Fruit fly (Drosophila melanogaster) whole organism, embryonic: Measurements from ENCODE around the gene CG14006.

Experiments used
- Ada2b ChIP-seq: fragments of 200-800 bp; sonication (Bioruptor generic); IDR thresholded peaks from 2 replicates; pipeline ENCODE4 v1.3.6; 2022; ENCODE audit warnings: missing biosample characterization, missing genetic modification characterization
- Atf-2 ChIP-seq: fragments of 200-800 bp; sonication (Bioruptor generic); optimal IDR thresholded peaks from 2 replicates; lab custom pipeline; 2016; ENCODE audit warnings: missing biosample characterization, missing genetic modification characterization
- CG10462 ChIP-seq: fragments of 200-800 bp; sonication (Bioruptor generic); optimal IDR thresholded peaks from 2 replicates; lab custom pipeline; 2016; ENCODE audit warnings: missing biosample characterization, missing genetic modification characterization
- CG13123 ChIP-seq: fragments of 200-800 bp; sonication (Bioruptor generic); optimal IDR thresholded peaks from 2 replicates; lab custom pipeline; 2016; ENCODE audit warnings: missing biosample characterization, missing genetic modification characterization
- CG14014 ChIP-seq: fragments of 200-800 bp; sonication (Bioruptor generic); IDR thresholded peaks from 2 replicates; pipeline ENCODE4 v1.3.6; 2022; ENCODE audit warnings: missing biosample characterization, missing genetic modification characterization
- CG15479 ChIP-seq: fragments of 200-800 bp; sonication (Bioruptor generic); optimal IDR thresholded peaks from 3 replicates; lab custom pipeline; 2019; ENCODE audit warnings: missing biosample characterization, mild to moderate bottlenecking, missing genetic modification characterization, moderate library complexity
- CG16813 ChIP-seq: fragments of 200-800 bp; sonication (Bioruptor generic); IDR thresholded peaks from 3 replicates; pipeline ENCODE4 v1.3.6; 2022; ENCODE audit warnings: missing biosample characterization, missing genetic modification characterization; ENCODE audit not compliant: partially characterized antibody
- CG17361 ChIP-seq: fragments of 200-800 bp; sonication (Bioruptor generic); IDR thresholded peaks from 3 replicates; pipeline ENCODE4 v1.3.6; 2022; ENCODE audit warnings: missing biosample characterization, missing genetic modification characterization
- CG2120 ChIP-seq: fragments of 200-800 bp; sonication (Bioruptor generic); optimal IDR thresholded peaks from 3 replicates; lab custom pipeline; 2016; ENCODE audit warnings: missing biosample characterization, missing genetic modification characterization
- CG2199 ChIP-seq: fragments of 200-800 bp; sonication (Bioruptor generic); IDR thresholded peaks from 3 replicates; pipeline ENCODE4 v1.3.6; 2022; ENCODE audit warnings: missing biosample characterization, missing genetic modification characterization
- CG31441 ChIP-seq: fragments of 200-800 bp; sonication (Bioruptor generic); IDR thresholded peaks from 2 replicates; pipeline ENCODE4 v1.3.6; 2022; ENCODE audit warnings: missing biosample characterization, missing genetic modification characterization
- CG3163 ChIP-seq: fragments of 200-800 bp; sonication (Bioruptor generic); optimal IDR thresholded peaks from 3 replicates; lab custom pipeline; 2016; ENCODE audit warnings: missing biosample characterization, missing genetic modification characterization
- CG3281 ChIP-seq: fragments of 200-800 bp; sonication (Bioruptor generic); optimal IDR thresholded peaks from 3 replicates; lab custom pipeline; 2017; ENCODE audit warnings: missing biosample characterization, mild to moderate bottlenecking, missing genetic modification characterization
- CG34224 ChIP-seq: fragments of 200-800 bp; sonication (Bioruptor generic); IDR thresholded peaks from 3 replicates; pipeline ENCODE4 v1.3.6; 2022; ENCODE audit warnings: missing biosample characterization, missing genetic modification characterization; ENCODE audit not compliant: partially characterized antibody
- CG7786 ChIP-seq: fragments of 200-800 bp; sonication (Bioruptor generic); optimal IDR thresholded peaks from 2 replicates; lab custom pipeline; 2016; ENCODE audit warnings: missing biosample characterization, missing genetic modification characterization
- CG7839 ChIP-seq: fragments of 200-800 bp; sonication (Bioruptor generic); optimal IDR thresholded peaks from 3 replicates; lab custom pipeline; 2018; ENCODE audit warnings: missing biosample characterization, mild to moderate bottlenecking, missing genetic modification characterization, moderate library complexity
- CG8478 ChIP-seq: fragments of >200 bp; optimal IDR thresholded peaks from 2 replicates; lab custom pipeline; 2018
- CHES-1-like ChIP-seq: fragments of 200-800 bp; sonication (Bioruptor generic); optimal IDR thresholded peaks from 2 replicates; lab custom pipeline; 2016; ENCODE audit warnings: missing biosample characterization, missing genetic modification characterization
- D19B ChIP-seq: fragments of 200-800 bp; sonication (Bioruptor generic); optimal IDR thresholded peaks from 2 replicates; lab custom pipeline; 2017; ENCODE audit warnings: missing biosample characterization, mild to moderate bottlenecking, missing genetic modification characterization
- Dad ChIP-seq: fragments of 200-800 bp; sonication (Bioruptor generic); optimal IDR thresholded peaks from 3 replicates; lab custom pipeline; 2016; ENCODE audit warnings: missing biosample characterization, missing genetic modification characterization
- Fer3 ChIP-seq: fragments of 200-800 bp; sonication (Bioruptor generic); optimal IDR thresholded peaks from 2 replicates; lab custom pipeline; 2018; ENCODE audit warnings: missing biosample characterization, mild to moderate bottlenecking, missing genetic modification characterization, moderate library complexity
- HLHmδ ChIP-seq: fragments of 200-800 bp; sonication (Bioruptor generic); optimal IDR thresholded peaks from 2 replicates; lab custom pipeline; 2018; ENCODE audit warnings: missing biosample characterization, mild to moderate bottlenecking, missing genetic modification characterization, moderate library complexity
- Hr51 ChIP-seq, 2 experiments: fragments of 200-800 bp; sonication (Bioruptor generic); optimal IDR thresholded peaks; 2 replicates in 1 of 2; 3 replicates in 1 of 2; lab custom pipeline; 2016 to 2018; ENCODE audit warnings: missing biosample characterization in 2 of 2, missing genetic modification characterization in 2 of 2, mild to moderate bottlenecking in 1 of 2, moderate library complexity in 1 of 2
- Med ChIP-seq: fragments of 200-800 bp; sonication (Bioruptor generic); peaks from one replicate; lab custom pipeline; 2016; ENCODE audit warnings: missing biosample characterization, missing genetic modification characterization, mild to moderate bottlenecking, inconsistent platforms, moderate library complexity
- Pdp1 ChIP-seq, 2 experiments: fragments of 200-800 bp; sonication (Bioruptor generic); optimal IDR thresholded peaks; 3 replicates each; lab custom pipeline; 2016; ENCODE audit warnings: missing biosample characterization in 2 of 2, missing genetic modification characterization in 2 of 2, mild to moderate bottlenecking in 1 of 2, moderate library complexity in 1 of 2
- Stat92E ChIP-seq, 3 experiments: fragments of >200 bp in 2 of 3; fragments of 200-800 bp in 1 of 3; sonication (Bioruptor generic) in 1 of 3; optimal IDR thresholded peaks; 2 replicates each; lab custom pipeline; 2017 to 2019; ENCODE audit warnings: missing biosample characterization in 3 of 3, missing genetic modification characterization in 3 of 3, mild to moderate bottlenecking in 1 of 3, moderate library complexity in 1 of 3
- Usf ChIP-seq: fragments of 200-800 bp; sonication (Bioruptor generic); optimal IDR thresholded peaks from 2 replicates; lab custom pipeline; 2017; ENCODE audit warnings: missing genotype, missing biosample characterization, missing genetic modification characterization
- Xbp1 ChIP-seq: fragments of 200-800 bp; sonication (Bioruptor generic); optimal IDR thresholded peaks from 3 replicates; lab custom pipeline; 2016; ENCODE audit warnings: missing biosample characterization, mild to moderate bottlenecking, missing genetic modification characterization
- bbx ChIP-seq: fragments of 200-800 bp; sonication (Bioruptor generic); IDR thresholded peaks from 2 replicates; pipeline ENCODE4 v1.3.6; 2022; ENCODE audit warnings: missing biosample characterization, missing genetic modification characterization; ENCODE audit not compliant: partially characterized antibody
- bigmax ChIP-seq: fragments of 200-800 bp; sonication (Bioruptor generic); optimal IDR thresholded peaks from 2 replicates; lab custom pipeline; 2018; ENCODE audit warnings: missing biosample characterization, mild to moderate bottlenecking, missing genetic modification characterization
- corto ChIP-seq: fragments of 200-800 bp; sonication (Bioruptor generic); optimal IDR thresholded peaks from 2 replicates; lab custom pipeline; 2016; ENCODE audit warnings: missing biosample characterization, mild to moderate bottlenecking, missing genetic modification characterization, moderate library complexity
- croc ChIP-seq: fragments of 200-800 bp; sonication (Bioruptor generic); conservative IDR thresholded peaks from 3 replicates; pipeline ENCODE4 v1.3.6; 2022; ENCODE audit warnings: missing biosample characterization, missing genetic modification characterization
- cwo ChIP-seq: fragments of 200-800 bp; sonication (Bioruptor generic); optimal IDR thresholded peaks from 3 replicates; lab custom pipeline; 2017; ENCODE audit warnings: missing biosample characterization, missing genetic modification characterization, mild to moderate bottlenecking, moderate library complexity, missing genetic modification reagents
- dysf ChIP-seq: fragments of 200-800 bp; sonication (Bioruptor generic); IDR thresholded peaks from 3 replicates; pipeline ENCODE4 v1.3.6; 2022; ENCODE audit warnings: missing biosample characterization, missing genetic modification characterization
- en ChIP-seq: fragments of 200-800 bp; sonication (Bioruptor generic); optimal IDR thresholded peaks from 2 replicates; lab custom pipeline; 2016; ENCODE audit warnings: missing biosample characterization, missing genetic modification characterization
- gem ChIP-seq: fragments of 200-800 bp; sonication (Bioruptor generic); optimal IDR thresholded peaks from 2 replicates; lab custom pipeline; 2019; ENCODE audit warnings: missing biosample characterization, mild to moderate bottlenecking, missing genetic modification characterization, moderate library complexity
- grau ChIP-seq: fragments of 200-800 bp; optimal IDR thresholded peaks from 3 replicates; lab custom pipeline; 2019; ENCODE audit warnings: missing biosample characterization, mild to moderate bottlenecking, missing genetic modification characterization, moderate library complexity
- inv ChIP-seq: fragments of 200-800 bp; sonication (Bioruptor generic); IDR thresholded peaks from 2 replicates; pipeline ENCODE4 v1.3.6; 2022; ENCODE audit warnings: missing biosample characterization, missing genetic modification characterization; ENCODE audit not compliant: partially characterized antibody
- ken ChIP-seq: fragments of 200-800 bp; sonication (Bioruptor generic); IDR thresholded peaks from 3 replicates; pipeline ENCODE4 v1.3.6; 2022; ENCODE audit warnings: missing biosample characterization, missing genetic modification characterization
- mld ChIP-seq: fragments of 200-800 bp; sonication (Bioruptor generic); IDR thresholded peaks from 3 replicates; pipeline ENCODE4 v1.3.6; 2022; ENCODE audit warnings: missing biosample characterization, missing genetic modification characterization; ENCODE audit not compliant: partially characterized antibody
- pita ChIP-seq: fragments of 200-800 bp; sonication (Bioruptor generic); optimal IDR thresholded peaks from 2 replicates; lab custom pipeline; 2017; ENCODE audit warnings: missing biosample characterization, mild to moderate bottlenecking, missing genetic modification characterization
- slbo ChIP-seq: fragments of 200-800 bp; sonication (Bioruptor generic); IDR thresholded peaks from 2 replicates; pipeline ENCODE4 v1.3.6; 2022; ENCODE audit warnings: missing biosample characterization, missing genetic modification characterization
- sob ChIP-seq: fragments of 200-800 bp; sonication (Bioruptor generic); IDR thresholded peaks from 2 replicates; pipeline ENCODE4 v1.3.6; 2022; ENCODE audit warnings: missing biosample characterization, missing genetic modification characterization
- ssp ChIP-seq: fragments of 200-800 bp; sonication (Bioruptor generic); IDR thresholded peaks from 2 replicates; pipeline ENCODE4 v1.3.6; 2022; ENCODE audit warnings: missing biosample characterization, missing genetic modification characterization
- tap ChIP-seq: fragments of 200-800 bp; optimal IDR thresholded peaks from 3 replicates; lab custom pipeline; 2019; ENCODE audit warnings: missing biosample characterization, mild to moderate bottlenecking, missing genetic modification characterization, moderate library complexity
- trh ChIP-seq: fragments of 200-800 bp; sonication (Bioruptor generic); optimal IDR thresholded peaks from 2 replicates; lab custom pipeline; 2016; ENCODE audit warnings: missing biosample characterization, missing genetic modification characterization
- unc-4 ChIP-seq: fragments of 200-800 bp; sonication (Bioruptor generic); IDR thresholded peaks from 2 replicates; pipeline ENCODE4 v1.3.6; 2022; ENCODE audit warnings: missing biosample characterization, missing genetic modification characterization; ENCODE audit not compliant: partially characterized antibody
- unpg ChIP-seq: fragments of 200-800 bp; sonication (Bioruptor generic); optimal IDR thresholded peaks from 3 replicates; lab custom pipeline; 2018; ENCODE audit warnings: missing biosample characterization, mild to moderate bottlenecking, missing genetic modification characterization, moderate library complexity
- usp ChIP-seq: fragments of >200 bp; optimal IDR thresholded peaks from 2 replicates; lab custom pipeline; 2017; ENCODE audit warnings: missing biosample characterization, missing genetic modification characterization
- zfh2 ChIP-seq: fragments of 200-800 bp; sonication (Bioruptor generic); optimal IDR thresholded peaks from 2 replicates; lab custom pipeline; 2016; ENCODE audit warnings: missing biosample characterization, missing genetic modification characterization

Gene CG14006

DNA sequence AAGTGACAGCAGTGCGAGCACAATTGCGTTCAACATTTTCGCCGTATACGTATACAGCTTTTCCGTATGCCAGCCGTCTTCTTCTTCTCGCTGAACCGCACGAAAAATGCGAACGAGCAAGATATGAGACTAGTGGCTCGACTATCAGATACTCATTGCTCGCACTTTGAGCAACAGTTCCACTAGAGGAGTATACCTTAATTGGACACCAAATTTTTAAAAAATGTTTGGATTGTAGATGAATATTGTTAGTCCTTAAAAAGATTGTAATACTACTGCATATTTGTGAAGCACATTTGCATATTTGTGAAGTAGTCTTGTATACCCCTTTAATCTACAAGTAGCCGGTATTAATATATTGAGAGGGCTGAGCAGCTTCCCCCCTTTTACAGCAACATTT, 49.5 kb upstream of the CG14006 start (continued):
- no peak for TF ChIP-seq CG3163 (GFP tag; lab: Kevin White, UChicago)
- TF ChIP-seq Usf (GFP tag; lab: Kevin White, UChicago): no peak
- peak; percentile 5 for TF ChIP-seq CG7786 (GFP tag; lab: Kevin White, UChicago)
- TF ChIP-seq grau (tag; lab: Kevin White, UChicago): peak; percentile 40
- no peak for TF ChIP-seq HLHmδ (GFP tag; lab: Kevin White, UChicago)
- TF ChIP-seq inv: peak; percentile 33; the same call in 1 of the 2 replicates
- TF ChIP-seq slbo (GFP tag; lab: Robert Waterston, UW): peak; percentile 50
- TF ChIP-seq CG31441: no peak
- TF ChIP-seq Fer3 (tag; lab: Kevin White, UChicago): peak; percentile 17
- no peak for TF ChIP-seq Ada2b (GFP tag; lab: Robert Waterston, UW)
- TF ChIP-seq CG15479: no peak
- peak; percentile 40 for TF ChIP-seq CG2120 (GFP tag; lab: Kevin White, UChicago)
- no peak for TF ChIP-seq pita (GFP tag; lab: Kevin White, UChicago)
- no peak for TF ChIP-seq CHES-1-like (GFP tag; lab: Kevin White, UChicago)
- peak; percentile 49; the same call in 2 of the 3 replicates for TF ChIP-seq mld (GFP tag; lab: Robert Waterston, UW)
- no peak for TF ChIP-seq Stat92E (GFP tag; optimal IDR thresholded peaks at IDR 0.05; lab: Kevin White, UChicago)
- TF ChIP-seq CG2199 (GFP tag; lab: Robert Waterston, UW): no peak
- TF ChIP-seq bigmax: no peak
- no peak for TF ChIP-seq tap (tag; lab: Kevin White, UChicago)
- TF ChIP-seq unc-4: no peak
- TF ChIP-seq unpg (GFP tag; lab: Kevin White, UChicago): peak; percentile 11
- TF ChIP-seq usp (GFP tag; lab: Kevin White, UChicago): no peak
- TF ChIP-seq en: no peak
- TF ChIP-seq CG7839 (tag; lab: Kevin White, UChicago): peak; percentile 50
- TF ChIP-seq Hr51 (GFP tag; optimal IDR thresholded peaks at IDR 0.05; lab: Kevin White, UChicago): peak in 1 of 2 experiments; percentile 11
- TF ChIP-seq CG8478 (lab: Kevin White, UChicago): no peak
- TF ChIP-seq Atf-2 (GFP tag; lab: Kevin White, UChicago): no peak
- no peak for TF ChIP-seq Dad
- no peak for TF ChIP-seq corto (GFP tag; lab: Kevin White, UChicago)
- TF ChIP-seq trh (GFP tag; lab: Kevin White, UChicago): no peak
- TF ChIP-seq sob (GFP tag; lab: Robert Waterston, UW): 0 out of 2 replicates have a peak, but pooled peaks have one; percentile 20
- peak; percentile 41 for TF ChIP-seq gem (tag; lab: Kevin White, UChicago)
- peak; percentile 89 for TF ChIP-seq D19B
- TF ChIP-seq CG17361: 0 out of 3 replicates have a peak, but pooled peaks have one; percentile 25
- no peak for TF ChIP-seq Xbp1 (GFP tag; lab: Kevin White, UChicago)
- peak; percentile 5 for TF ChIP-seq CG3281 (GFP tag; lab: Kevin White, UChicago)
- no peak for TF ChIP-seq croc (GFP tag; lab: Robert Waterston, UW)
- TF ChIP-seq Med (GFP tag; lab: Kevin White, UChicago): peak; percentile 78
- peak; percentile 66 for TF ChIP-seq dysf
- TF ChIP-seq CG16813 (GFP tag; lab: Robert Waterston, UW): peak; percentile 60
- TF ChIP-seq cwo (GFP tag; lab: Kevin White, UChicago): peak; percentile 3
- no peak for TF ChIP-seq ssp (GFP tag; lab: Robert Waterston, UW)
- peak; percentile 17 for TF ChIP-seq zfh2
- TF ChIP-seq CG10462 (GFP tag; lab: Kevin White, UChicago): no peak
- no peak for TF ChIP-seq ken
- TF ChIP-seq CG14014: 0 out of 2 replicates have a peak, but pooled peaks have one; percentile 30
- no peak for TF ChIP-seq CG34224
- TF ChIP-seq bbx (GFP tag; lab: Robert Waterston, UW): peak; percentile 19; the same call in 1 of the 2 replicates
- TF ChIP-seq CG13123 (GFP tag; lab: Kevin White, UChicago): no peak
- TF ChIP-seq Pdp1 (GFP tag; optimal IDR thresholded peaks at IDR 0.05; lab: Kevin White, UChicago): peak in 1 of 2 experiments; percentile 8
